Worm (Caenorhabditis elegans) whole organism, L4 larva: ENCODE data around the gene srh-128.

ENCODE experiments used
- R02D3.7 ChIP-seq: fragments of 150-350 bp; sonication (generic microtip); optimal IDR thresholded peaks from 3 replicates; lab custom pipeline; 2014; ENCODE audit warnings: missing biosample characterization, missing genetic modification characterization
- ama-1 ChIP-seq: fragments of 150-350 bp; optimal IDR thresholded peaks from 2 replicates; lab custom pipeline; 2014; ENCODE audit warnings: inconsistent platforms, mixed read lengths
- ceh-28 ChIP-seq: fragments of 150-350 bp; optimal IDR thresholded peaks from 2 replicates; lab custom pipeline; 2014; ENCODE audit warnings: missing biosample characterization, missing genetic modification reagents, missing genetic modification characterization
- ces-1 ChIP-seq: fragments of 150-350 bp; sonication (generic microtip); optimal IDR thresholded peaks from 4 replicates; lab custom pipeline; 2014; ENCODE audit warnings: missing biosample characterization, missing genetic modification reagents, missing genetic modification characterization
- cey-2 ChIP-seq: sonication (generic microtip); optimal IDR thresholded peaks from 3 replicates; lab custom pipeline; 2017; ENCODE audit warnings: missing genetic modification characterization, mild to moderate bottlenecking, missing compliant biosample characterization, antibody characterized with exemption, borderline replicate concordance; ENCODE audit not compliant: insufficient read depth
- nhr-28 ChIP-seq: fragments of 150-350 bp; optimal IDR thresholded peaks from 2 replicates; lab custom pipeline; 2014; ENCODE audit warnings: missing biosample characterization, missing genetic modification characterization
- nhr-76 ChIP-seq: fragments of 150-350 bp; optimal IDR thresholded peaks from 2 replicates; lab custom pipeline; 2014; ENCODE audit warnings: missing biosample characterization, missing genetic modification characterization
- pqm-1 ChIP-seq: sonication (generic microtip); optimal IDR thresholded peaks from 2 replicates; lab custom pipeline; 2017; ENCODE audit warnings: missing biosample characterization, missing genetic modification characterization
- tag-97 ChIP-seq: fragments of 200-800 bp; sonication (Bioruptor generic); IDR thresholded peaks from 2 replicates; pipeline ENCODE4 v1.3.6; 2022; ENCODE audit warnings: missing genetic modification characterization, missing compliant biosample characterization

- TF ChIP-seq ces-1 (no peak), nhr-76 (tag; lab: Kevin White, UChicago) (no peak), nhr-28 (tag; lab: Kevin White, UChicago) (peak; percentile 88), ceh-28 (tag; lab: Kevin White, UChicago) (no peak), cey-2 (tag; lab: Kevin White, UChicago) (no peak), R02D3.7 (no peak), pqm-1 (tag; lab: Kevin White, UChicago) (peak; percentile 94), ama-1 (lab: Kevin White, UChicago) (no peak), tag-97 (GFP tag; lab: Robert Waterston, UW) (no peak)
Measured at ce11 chrII:2677534-2678168, 27.4 kb downstream of the srh-128 start, which contains the start of gene F22E5.17.
